Worm (Caenorhabditis elegans) whole organism, L3 larva: Measurements from ENCODE around the gene eri-1.

ENCODE experiments used
- R02D3.7 ChIP-seq: fragments of 150-350 bp; optimal IDR thresholded peaks from 2 replicates; lab custom pipeline; 2014; ENCODE audit warnings: missing biosample characterization, missing genetic modification characterization
- ZK546.5 ChIP-seq: sonication (generic microtip); optimal IDR thresholded peaks from 2 replicates; lab custom pipeline; 2017; ENCODE audit warnings: missing biosample characterization, missing genetic modification characterization
- ama-1 ChIP-seq: fragments of 150-350 bp; optimal IDR thresholded peaks from 2 replicates; lab custom pipeline; 2018
- ceh-16 ChIP-seq: sonication (generic microtip); optimal IDR thresholded peaks from 2 replicates; lab custom pipeline; 2017; ENCODE audit warnings: missing biosample characterization, missing genetic modification characterization
- ceh-82 ChIP-seq: fragments of 150-350 bp; optimal IDR thresholded peaks from 2 replicates; lab custom pipeline; 2014; ENCODE audit warnings: missing biosample characterization, missing genetic modification characterization
- ceh-9 ChIP-seq: sonication (generic microtip); optimal IDR thresholded peaks from 2 replicates; lab custom pipeline; 2018; ENCODE audit warnings: missing biosample characterization, missing genetic modification characterization
- daf-12 ChIP-seq: fragments of 150-350 bp; optimal IDR thresholded peaks from 2 replicates; lab custom pipeline; 2014; ENCODE audit warnings: missing biosample characterization, missing genetic modification reagents, missing genetic modification characterization
- egl-27 ChIP-seq: sonication (generic microtip); optimal IDR thresholded peaks from 4 replicates; lab custom pipeline; 2017; ENCODE audit warnings: missing biosample characterization, missing genetic modification reagents, missing genetic modification characterization
- egl-5 ChIP-seq: fragments of 150-350 bp; optimal IDR thresholded peaks from 2 replicates; lab custom pipeline; 2017; ENCODE audit warnings: missing biosample characterization, missing genetic modification reagents, missing genetic modification characterization, inconsistent platforms
- elt-1 ChIP-seq: fragments of 150-350 bp; optimal IDR thresholded peaks from 2 replicates; lab custom pipeline; 2014; ENCODE audit warnings: missing biosample characterization, missing genetic modification characterization
- elt-2 ChIP-seq: sonication (generic microtip); optimal IDR thresholded peaks from 2 replicates; lab custom pipeline; 2016; ENCODE audit warnings: missing genetic modification reagents, mild to moderate bottlenecking, missing genetic modification characterization, missing compliant biosample characterization
- elt-3 ChIP-seq, 3 experiments: fragments of 150-350 bp in 1 of 3; sonication (generic microtip) in 2 of 3; optimal IDR thresholded peaks; 2 replicates in 2 of 3; 4 replicates in 1 of 3; lab custom pipeline; 2014 to 2017; ENCODE audit warnings: missing biosample characterization in 3 of 3, missing genetic modification characterization in 3 of 3
- eor-1 ChIP-seq, 2 experiments: fragments of 150-350 bp; optimal IDR thresholded peaks; 2 replicates each; lab custom pipeline; 2014 to 2018; ENCODE audit warnings: missing biosample characterization in 2 of 2, missing genetic modification characterization in 2 of 2
- fkh-10 ChIP-seq: sonication (generic microtip); optimal IDR thresholded peaks from 2 replicates; lab custom pipeline; 2017; ENCODE audit warnings: missing biosample characterization, missing genetic modification reagents, missing genetic modification characterization
- fkh-2 ChIP-seq: fragments of 150-350 bp; optimal IDR thresholded peaks from 2 replicates; lab custom pipeline; 2014; ENCODE audit warnings: missing biosample characterization, missing genetic modification reagents, missing genetic modification characterization
- fos-1 ChIP-seq: fragments of 150-350 bp; optimal IDR thresholded peaks from 2 replicates; lab custom pipeline; 2014; ENCODE audit warnings: missing biosample characterization, missing genetic modification characterization
- hmg-11 ChIP-seq: sonication (generic microtip); optimal IDR thresholded peaks from 2 replicates; lab custom pipeline; 2016; ENCODE audit warnings: missing genetic modification characterization, missing compliant biosample characterization
- jun-1 ChIP-seq: fragments of 150-350 bp; optimal IDR thresholded peaks from 2 replicates; lab custom pipeline; 2014; ENCODE audit warnings: missing biosample characterization, missing genetic modification reagents, missing genetic modification characterization
- lin-15B ChIP-seq: fragments of 150-350 bp; optimal IDR thresholded peaks from 2 replicates; lab custom pipeline; 2014; ENCODE audit warnings: missing biosample characterization, missing genetic modification characterization
- lin-39 ChIP-seq: fragments of 150-350 bp; optimal IDR thresholded peaks from 2 replicates; lab custom pipeline; 2018; ENCODE audit warnings: missing biosample characterization, missing genetic modification reagents, missing genetic modification characterization
- mdl-1 ChIP-seq: fragments of 150-350 bp; optimal IDR thresholded peaks from 2 replicates; lab custom pipeline; 2014; ENCODE audit warnings: missing biosample characterization, missing genetic modification characterization
- mml-1 ChIP-seq: fragments of 150-350 bp; sonication (generic microtip); optimal IDR thresholded peaks from 3 replicates; lab custom pipeline; 2014; ENCODE audit warnings: missing biosample characterization, missing genetic modification characterization
- nhr-11 ChIP-seq: fragments of 150-350 bp; optimal IDR thresholded peaks from 2 replicates; lab custom pipeline; 2014; ENCODE audit warnings: missing biosample characterization, missing genetic modification characterization
- nhr-12 ChIP-seq: fragments of 150-350 bp; optimal IDR thresholded peaks from 2 replicates; lab custom pipeline; 2014; ENCODE audit warnings: missing biosample characterization, missing genetic modification characterization
- nhr-23 ChIP-seq: fragments of 150-350 bp; optimal IDR thresholded peaks from 2 replicates; lab custom pipeline; 2014; ENCODE audit warnings: missing biosample characterization, missing genetic modification reagents, missing genetic modification characterization
- nhr-237 ChIP-seq: fragments of 150-350 bp; optimal IDR thresholded peaks from 2 replicates; lab custom pipeline; 2014; ENCODE audit warnings: missing biosample characterization, missing genetic modification characterization
- nhr-25 ChIP-seq: sonication (generic microtip); optimal IDR thresholded peaks from 2 replicates; lab custom pipeline; 2017; ENCODE audit warnings: missing biosample characterization, missing genetic modification characterization
- nhr-28 ChIP-seq: fragments of 150-350 bp; optimal IDR thresholded peaks from 2 replicates; lab custom pipeline; 2014; ENCODE audit warnings: missing biosample characterization, missing genetic modification characterization
- nhr-67 ChIP-seq: fragments of 150-350 bp; optimal IDR thresholded peaks from 2 replicates; lab custom pipeline; 2014; ENCODE audit warnings: missing biosample characterization, missing genetic modification characterization
- nhr-76 ChIP-seq: fragments of 150-350 bp; sonication (generic microtip); optimal IDR thresholded peaks from 5 replicates; lab custom pipeline; 2014; ENCODE audit warnings: missing biosample characterization, missing genetic modification characterization
- pha-4 ChIP-seq: fragments of 150-350 bp; optimal IDR thresholded peaks from 2 replicates; lab custom pipeline; 2014; ENCODE audit warnings: missing biosample characterization, missing genetic modification reagents, missing genetic modification characterization
- pqm-1 ChIP-seq: fragments of 150-350 bp; optimal IDR thresholded peaks from 2 replicates; lab custom pipeline; 2017; ENCODE audit warnings: missing biosample characterization, missing genetic modification characterization, inconsistent platforms
- sea-2 ChIP-seq: fragments of 150-350 bp; sonication (generic microtip); optimal IDR thresholded peaks from 4 replicates; lab custom pipeline; 2014; ENCODE audit warnings: missing biosample characterization, missing genetic modification reagents, missing genetic modification characterization
- skn-1 ChIP-seq: fragments of 150-350 bp; optimal IDR thresholded peaks from 2 replicates; lab custom pipeline; 2014; ENCODE audit warnings: missing biosample characterization, missing genetic modification characterization
- snpc-4 ChIP-seq: fragments of 150-350 bp; optimal IDR thresholded peaks from 2 replicates; lab custom pipeline; 2014; ENCODE audit warnings: missing biosample characterization, missing genetic modification characterization
- tbx-2 ChIP-seq: sonication (generic microtip); optimal IDR thresholded peaks from 2 replicates; lab custom pipeline; 2016; ENCODE audit warnings: mild to moderate bottlenecking, missing genetic modification characterization, missing compliant biosample characterization
- unc-39 ChIP-seq: sonication (generic microtip); optimal IDR thresholded peaks from 4 replicates; lab custom pipeline; 2017; ENCODE audit warnings: missing biosample characterization, missing genetic modification characterization
- unc-62 ChIP-seq: fragments of 150-350 bp; sonication (generic microtip); optimal IDR thresholded peaks from 4 replicates; lab custom pipeline; 2014; ENCODE audit warnings: missing biosample characterization, missing genetic modification reagents, missing genetic modification characterization
- zag-1 ChIP-seq: fragments of 150-350 bp; optimal IDR thresholded peaks from 2 replicates; lab custom pipeline; 2014; ENCODE audit warnings: missing biosample characterization, missing genetic modification characterization
- ztf-11 ChIP-seq: fragments of 150-350 bp; optimal IDR thresholded peaks from 2 replicates; lab custom pipeline; 2014; ENCODE audit warnings: missing biosample characterization, missing genetic modification characterization
- ztf-4 ChIP-seq: fragments of 150-350 bp; optimal IDR thresholded peaks from 2 replicates; lab custom pipeline; 2014; ENCODE audit warnings: missing biosample characterization, missing genetic modification characterization

eri-1 gene

DNA sequence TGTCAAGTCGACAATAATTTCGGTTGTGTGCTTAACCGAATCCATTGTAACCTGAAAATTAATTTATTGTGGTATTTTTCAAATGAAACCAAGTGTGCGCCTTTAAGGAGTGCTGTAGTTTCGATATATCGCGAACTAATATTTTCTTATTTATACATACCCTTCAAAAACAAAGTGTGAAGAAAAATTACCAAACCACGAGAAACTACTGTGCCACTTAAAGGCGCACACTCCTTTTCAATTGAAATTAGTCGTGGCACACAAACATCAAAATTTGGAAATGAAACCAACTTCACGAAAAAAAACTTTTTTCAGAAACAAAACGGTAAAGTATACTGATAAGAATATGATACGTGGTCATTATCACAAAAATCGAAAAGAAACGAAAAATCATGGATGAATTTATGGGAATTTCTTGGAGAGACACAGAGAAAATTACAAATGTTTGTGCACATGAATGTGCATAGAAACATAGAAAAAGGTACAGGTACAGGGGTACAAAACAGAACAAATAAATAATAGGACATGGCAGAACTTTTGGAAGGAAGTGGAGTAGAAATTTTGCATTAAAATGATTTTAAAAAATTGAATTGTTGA, 36.5 kb downstream of the eri-1 start, which contains the start of gene spl-1:
Gene spl-1 (minus strand): TSS at position 51 of the 597 bp plus-strand sequence.
- no peak for TF ChIP-seq egl-27 (tag; lab: Kevin White, UChicago)
- no peak for TF ChIP-seq ztf-4 (tag; lab: Kevin White, UChicago)
- no peak for TF ChIP-seq nhr-67 (tag; lab: Kevin White, UChicago)
- TF ChIP-seq ztf-11 (tag; lab: Kevin White, UChicago), result no peak
- no peak for TF ChIP-seq nhr-11 (tag; lab: Kevin White, UChicago)
- TF ChIP-seq elt-2 (tag; lab: Kevin White, UChicago), result peak; percentile 79
- TF ChIP-seq unc-62 (GFP tag; lab: Kevin White, UChicago), result no peak
- no peak for TF ChIP-seq hmg-11 (tag; lab: Kevin White, UChicago)
- TF ChIP-seq pha-4 (tag; lab: Kevin White, UChicago), result peak; percentile 65
- no peak for TF ChIP-seq nhr-237 (tag; lab: Kevin White, UChicago)
- TF ChIP-seq pqm-1 (tag; lab: Kevin White, UChicago), result peak; percentile 85
- TF ChIP-seq egl-5 (tag; lab: Kevin White, UChicago), result no peak
- no peak for TF ChIP-seq fos-1 (tag; lab: Kevin White, UChicago)
- no peak for TF ChIP-seq ama-1 (lab: Kevin White, UChicago)
- TF ChIP-seq nhr-23 (tag; lab: Kevin White, UChicago), result no peak
- TF ChIP-seq snpc-4 (tag; lab: Kevin White, UChicago), result no peak
- TF ChIP-seq unc-39 (tag; lab: Kevin White, UChicago), result no peak
- no peak for TF ChIP-seq ZK546.5
- TF ChIP-seq lin-39, result no peak
- TF ChIP-seq fkh-10 (GFP tag; lab: Kevin White, UChicago), result no peak

DNA sequence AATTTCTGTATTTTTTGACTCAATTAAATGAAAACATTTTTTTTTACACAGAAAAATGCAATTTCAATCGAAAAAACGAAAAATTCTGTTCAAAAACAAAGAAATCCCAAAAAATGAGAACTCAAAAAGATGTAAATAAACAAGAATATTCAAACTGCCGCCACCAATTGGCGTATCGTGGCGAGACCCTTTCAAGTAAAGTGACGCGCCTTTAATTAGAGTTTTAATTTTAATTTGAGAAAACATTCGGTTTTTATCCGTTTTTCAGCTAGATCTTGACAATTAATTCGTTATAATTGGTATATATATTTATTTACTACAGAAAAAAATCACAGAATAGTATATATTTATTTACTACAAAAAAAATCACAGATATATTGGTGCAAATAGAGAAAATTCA, 40.2 kb downstream of the eri-1 start:
- no peak for TF ChIP-seq lin-15B (tag; lab: Kevin White, UChicago)
- TF ChIP-seq nhr-25 (tag; lab: Kevin White, UChicago), result no peak
- TF ChIP-seq lin-39, result no peak

DNA sequence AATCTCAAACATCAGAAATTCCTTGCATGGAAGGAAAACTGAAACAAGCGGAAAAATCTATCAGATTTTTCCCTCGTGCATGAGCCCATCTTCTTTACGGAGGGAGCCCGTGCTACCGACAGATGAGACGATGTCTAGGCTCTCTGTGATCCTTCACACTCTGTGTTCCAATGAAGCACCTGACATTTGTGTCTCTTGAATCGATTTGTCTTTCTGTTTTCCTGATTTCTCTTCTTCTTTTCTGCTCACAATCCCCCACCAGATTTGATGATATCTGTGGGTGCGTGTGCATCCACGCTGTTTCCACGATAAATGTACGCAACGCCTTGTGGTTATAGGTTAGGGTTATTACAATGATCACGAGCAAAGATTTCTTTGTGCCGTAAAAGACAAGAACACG, 40.9 kb downstream of the eri-1 start:
- TF ChIP-seq sea-2 (GFP tag; lab: Kevin White, UChicago) (no peak), skn-1 (tag; lab: Kevin White, UChicago) (no peak), daf-12 (no peak), elt-3 (tag; optimal IDR thresholded peaks at IDR 0.05; lab: Kevin White, UChicago) (no peak), mml-1 (no peak), snpc-4 (tag; lab: Kevin White, UChicago) (no peak), ceh-9 (tag; lab: Kevin White, UChicago) (no peak), ceh-16 (no peak), nhr-67 (tag; lab: Kevin White, UChicago) (no peak), fkh-2 (tag; lab: Kevin White, UChicago) (no peak), nhr-28 (tag; lab: Kevin White, UChicago) (no peak), R02D3.7 (tag; lab: Kevin White, UChicago) (no peak), unc-62 (GFP tag; lab: Kevin White, UChicago) (no peak)

DNA sequence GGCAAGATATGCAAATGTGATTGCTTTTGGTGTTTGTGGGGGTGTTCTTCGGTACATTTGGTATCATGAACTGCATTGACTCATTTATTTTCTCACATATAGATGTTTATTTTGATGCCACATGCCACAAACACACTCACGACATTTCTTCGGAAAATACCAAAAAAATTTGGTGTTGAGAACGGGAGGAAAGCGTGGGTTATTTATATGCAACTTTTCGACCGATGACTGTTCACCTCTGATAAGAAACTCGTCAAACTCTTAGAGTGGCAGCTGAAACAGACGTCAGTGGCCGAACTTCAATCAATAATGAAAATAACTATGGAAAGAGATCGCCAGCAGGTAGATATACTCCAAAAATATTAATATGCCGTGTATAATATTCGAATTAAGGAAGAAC, 41.4 kb downstream of the eri-1 start:
- no peak for TF ChIP-seq R02D3.7 (tag; lab: Kevin White, UChicago)
- TF ChIP-seq nhr-67 (tag; lab: Kevin White, UChicago), result no peak
- no peak for TF ChIP-seq skn-1 (tag; lab: Kevin White, UChicago)
- TF ChIP-seq nhr-28 (tag; lab: Kevin White, UChicago), result no peak
- TF ChIP-seq ama-1 (lab: Kevin White, UChicago), result no peak
- TF ChIP-seq elt-1 (tag; lab: Kevin White, UChicago), result no peak
- TF ChIP-seq elt-2 (tag; lab: Kevin White, UChicago), result peak; percentile 43
- TF ChIP-seq nhr-76 (tag; lab: Kevin White, UChicago), result no peak
- TF ChIP-seq nhr-237 (tag; lab: Kevin White, UChicago), result no peak
- TF ChIP-seq fos-1 (tag; lab: Kevin White, UChicago), result no peak
- no peak for TF ChIP-seq daf-12
- peak; percentile 18 for TF ChIP-seq pqm-1 (tag; lab: Kevin White, UChicago)
- TF ChIP-seq zag-1 (tag; lab: Kevin White, UChicago), result no peak
- TF ChIP-seq pha-4 (tag; lab: Kevin White, UChicago), result peak; percentile 9
- TF ChIP-seq jun-1, result no peak
- no peak for TF ChIP-seq fkh-2 (tag; lab: Kevin White, UChicago)
- no peak for TF ChIP-seq nhr-23 (tag; lab: Kevin White, UChicago)
- TF ChIP-seq tbx-2 (tag; lab: Kevin White, UChicago), result no peak
- TF ChIP-seq mdl-1, result no peak
- TF ChIP-seq egl-5 (tag; lab: Kevin White, UChicago), result peak; percentile 17
- no peak for TF ChIP-seq nhr-11 (tag; lab: Kevin White, UChicago)
- TF ChIP-seq eor-1 (tag; optimal IDR thresholded peaks at IDR 0.05; lab: Kevin White, UChicago), result no peak
- no peak for TF ChIP-seq ZK546.5
- no peak for TF ChIP-seq egl-27 (tag; lab: Kevin White, UChicago)
- TF ChIP-seq unc-62 (GFP tag; lab: Kevin White, UChicago), result no peak
- TF ChIP-seq lin-39, result no peak
- no peak for TF ChIP-seq ceh-82 (tag; lab: Kevin White, UChicago)
- TF ChIP-seq ceh-9 (tag; lab: Kevin White, UChicago), result no peak
- TF ChIP-seq hmg-11 (tag; lab: Kevin White, UChicago), result no peak
- TF ChIP-seq nhr-12, result no peak
- no peak for TF ChIP-seq fkh-10 (GFP tag; lab: Kevin White, UChicago)
- TF ChIP-seq, all 47 proteins: peak for 4
